Worm (Caenorhabditis elegans): ENCODE data around the gene ugt-29.

DNA sequence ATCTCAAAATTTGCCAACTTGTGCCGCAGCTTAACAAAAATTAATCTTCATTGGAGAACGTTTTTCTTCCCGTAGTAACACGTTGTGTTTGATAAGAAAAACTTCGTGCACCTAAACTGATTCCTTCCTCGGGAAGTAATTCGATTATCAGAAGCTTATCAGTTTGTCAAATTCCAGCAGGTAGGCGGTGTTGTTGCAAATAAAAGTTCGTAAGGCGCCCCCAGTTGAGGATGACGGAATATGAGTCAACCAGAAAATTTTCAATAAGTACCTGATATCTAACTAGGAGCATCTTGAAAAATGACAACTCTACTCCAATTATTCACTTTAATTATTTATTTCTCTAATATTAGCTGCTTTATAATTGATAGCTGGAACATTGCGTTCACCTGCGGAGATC is 42.4 kb upstream of the ugt-29 start, which contains the start of gene C05E4.7:
- TF ChIP-seq swsn-7 (tag; optimal IDR thresholded peaks at IDR 0.05) (no peak), ama-1 (optimal IDR thresholded peaks at IDR 0.05) (no peak), mdl-1 (tag; optimal IDR thresholded peaks at IDR 0.05) (no peak), nhr-237 (tag; optimal IDR thresholded peaks at IDR 0.05) (no peak), C16A3.4 (tag; optimal IDR thresholded peaks at IDR 0.05) (no peak), ces-1 (GFP tag; optimal IDR thresholded peaks at IDR 0.05) (no peak), skn-1 (tag; optimal IDR thresholded peaks at IDR 0.05) (no peak), elt-3 (tag; optimal IDR thresholded peaks at IDR 0.05) (no peak), egl-13 (tag; optimal IDR thresholded peaks at IDR 0.05) (no peak)

Data from whole organism, L1 larva.